Worm (Caenorhabditis elegans): ENCODE measurements around the gene Y72A10A.1.

- TF ChIP-seq hlh-26 (GFP tag; conservative IDR thresholded peaks at IDR 0.05) (no peak), mes-4 (tag; optimal IDR thresholded peaks at IDR 0.05) (no peak), ceh-40 (GFP tag; IDR thresholded peaks at IDR 0.05) (no peak), lsl-1 (GFP tag; optimal IDR thresholded peaks at IDR 0.05) (no peak), lin-54 (GFP tag; optimal IDR thresholded peaks at IDR 0.05) (no peak), atf-7 (tag; optimal IDR thresholded peaks at IDR 0.05) (no peak), somi-1 (GFP tag; optimal IDR thresholded peaks at IDR 0.05) (no peak), nfya-1 (tag; optimal IDR thresholded peaks at IDR 0.05; ENCODE audit: borderline replicate concordance, insufficient read depth) (no peak)
Measured at ce11 chrX:6145921-6146320, 7.8 kb upstream of the Y72A10A.1 start.
